Worm (Caenorhabditis elegans) whole organism, midembryonic: Measurements from ENCODE around the gene acl-2.
A peak's percentile ranks its signal among the peaks of the same experiment; 100 is the strongest.

Experiments used
- T22C8.4 ChIP-seq: fragments of 200-800 bp; sonication (Bioruptor generic); IDR thresholded peaks from 2 replicates; pipeline ENCODE4 v1.3.6; 2022; ENCODE audit warnings: missing genetic modification characterization, missing compliant biosample characterization
- cog-1 ChIP-seq: sonication (generic microtip); optimal IDR thresholded peaks from 2 replicates; lab custom pipeline; 2016; ENCODE audit warnings: missing genetic modification characterization, missing compliant biosample characterization
- flt-1 ChIP-seq: fragments of 200-800 bp; sonication (Bioruptor generic); IDR thresholded peaks from 2 replicates; pipeline ENCODE4 v1.3.6; 2022; ENCODE audit warnings: missing genetic modification characterization, missing compliant biosample characterization
- klf-2 ChIP-seq: fragments of 200-800 bp; sonication (Bioruptor generic); conservative IDR thresholded peaks from 2 replicates; pipeline ENCODE4 v1.3.6; 2022; ENCODE audit warnings: missing genetic modification reagents, missing genetic modification characterization, missing compliant biosample characterization
- ref-1 ChIP-seq: fragments of 200-800 bp; sonication (Bioruptor generic); conservative IDR thresholded peaks from 2 replicates; pipeline ENCODE4 v1.3.6; 2022; ENCODE audit warnings: missing genetic modification reagents, missing genetic modification characterization, missing compliant biosample characterization
- ztf-23 ChIP-seq: fragments of 200-800 bp; sonication (Bioruptor generic); IDR thresholded peaks from 2 replicates; pipeline ENCODE4 v1.3.6; 2022; ENCODE audit warnings: missing genetic modification reagents, missing genetic modification characterization, missing compliant biosample characterization
- ztf-29 ChIP-seq: fragments of 200-800 bp; sonication (Bioruptor generic); IDR thresholded peaks from 2 replicates; pipeline ENCODE4 v1.3.6; 2022; ENCODE audit warnings: missing genetic modification reagents, missing genetic modification characterization, missing compliant biosample characterization

acl-2 gene

ce11 chrV:9980731-9981483 is 50.0 kb downstream of the acl-2 start, which contains the start of the genes ruvb-1 and tofu-1:
Gene ruvb-1, minus strand, starts transcription at chrV:9980802.
Gene tofu-1, plus strand, starts transcription at chrV:9981147.
- TF ChIP-seq ztf-23 (GFP tag; lab: Robert Waterston, UW): peak; percentile 68; the same call in 1 of the 2 replicates
- 0 out of 2 replicates have a peak, but pooled peaks have one; percentile 23 for TF ChIP-seq klf-2 (GFP tag; lab: Robert Waterston, UW)
- TF ChIP-seq ref-1 (GFP tag; lab: Robert Waterston, UW): peak; percentile 55; the same call in 1 of the 2 replicates
- TF ChIP-seq flt-1 (GFP tag; lab: Robert Waterston, UW): peak; percentile 76

- TF ChIP-seq T22C8.4: no peak
- no peak for TF ChIP-seq flt-1 (GFP tag; lab: Robert Waterston, UW)
- no peak for TF ChIP-seq ztf-23 (GFP tag; lab: Robert Waterston, UW)
- no peak for TF ChIP-seq ztf-29 (GFP tag; lab: Robert Waterston, UW)
- no peak for TF ChIP-seq klf-2 (GFP tag; lab: Robert Waterston, UW)
- TF ChIP-seq cog-1 (tag; lab: Kevin White, UChicago): no peak
Observed at ce11 chrV:9978425-9978824, 52.5 kb downstream of the acl-2 start.
